Worm (Caenorhabditis elegans) whole organism, L4 larva: Measurements from ENCODE around the gene vps-15.

ENCODE experiments used
- F49E8.2 ChIP-seq: sonication (generic microtip); optimal IDR thresholded peaks from 2 replicates; lab custom pipeline; 2016; ENCODE audit warnings: missing compliant biosample characterization, mild to moderate bottlenecking, missing genetic modification characterization, borderline replicate concordance
- Y48G9A.11 ChIP-seq: fragments of 200-800 bp; sonication (Bioruptor generic); IDR thresholded peaks from 2 replicates; pipeline ENCODE4 v1.3.6; 2022; ENCODE audit warnings: missing genetic modification reagents, missing genetic modification characterization, missing compliant biosample characterization
- ceh-32 ChIP-seq: sonication (generic microtip); optimal IDR thresholded peaks from 2 replicates; lab custom pipeline; 2016; ENCODE audit warnings: mild to moderate bottlenecking, missing genetic modification characterization, missing compliant biosample characterization; ENCODE audit not compliant: poor library complexity
- daf-16 ChIP-seq, 3 experiments: sonication (generic microtip); optimal IDR thresholded peaks; 2 replicates each; lab custom pipeline; 2016 to 2017; ENCODE audit warnings: missing genetic modification characterization in 3 of 3, missing genetic modification reagents in 3 of 3, mild to moderate bottlenecking in 2 of 3, missing compliant biosample characterization in 2 of 3, missing biosample characterization in 1 of 3, moderate library complexity in 1 of 3
- dmd-6 ChIP-seq: fragments of 200-800 bp; sonication (Bioruptor generic); IDR thresholded peaks from 2 replicates; pipeline ENCODE4 v1.3.6; 2022; ENCODE audit warnings: missing genetic modification reagents, missing genetic modification characterization, missing compliant biosample characterization
- dmd-9 ChIP-seq: fragments of 200-800 bp; sonication (Bioruptor generic); IDR thresholded peaks from 2 replicates; pipeline ENCODE4 v1.3.6; 2022; ENCODE audit warnings: missing genetic modification reagents, missing genetic modification characterization, missing compliant biosample characterization
- fkh-10 ChIP-seq: fragments of 150-350 bp; optimal IDR thresholded peaks from 2 replicates; lab custom pipeline; 2014; ENCODE audit warnings: missing biosample characterization, missing genetic modification reagents, missing genetic modification characterization
- lin-38 ChIP-seq: fragments of 200-800 bp; sonication (Bioruptor generic); IDR thresholded peaks from 2 replicates; pipeline ENCODE4 v1.3.6; 2022; ENCODE audit warnings: missing genetic modification reagents, missing genetic modification characterization, missing compliant biosample characterization
- mes-2 ChIP-seq: sonication (generic microtip); optimal IDR thresholded peaks from 2 replicates; lab custom pipeline; 2016; ENCODE audit warnings: missing genotype, mild to moderate bottlenecking, missing genetic modification characterization, missing compliant biosample characterization; ENCODE audit not compliant: poor library complexity, severe bottlenecking
- tag-97 ChIP-seq: fragments of 200-800 bp; sonication (Bioruptor generic); IDR thresholded peaks from 2 replicates; pipeline ENCODE4 v1.3.6; 2022; ENCODE audit warnings: missing genetic modification characterization, missing compliant biosample characterization
- unc-130 ChIP-seq: sonication (generic microtip); optimal IDR thresholded peaks from 2 replicates; lab custom pipeline; 2016; ENCODE audit warnings: missing genetic modification reagents, missing genetic modification characterization, missing compliant biosample characterization
- unc-62 ChIP-seq, 3 experiments: fragments of 150-350 bp in 1 of 3; sonication (generic microtip); optimal IDR thresholded peaks in 2 of 3; peaks in 1 of 3; 1 replicate in 1 of 3; 2 replicates in 2 of 3; lab custom pipeline; 2014 to 2017; ENCODE audit warnings: missing biosample characterization in 3 of 3, missing genetic modification characterization in 3 of 3, missing genetic modification reagents in 3 of 3, missing genotype in 1 of 3

Gene vps-15

DNA sequence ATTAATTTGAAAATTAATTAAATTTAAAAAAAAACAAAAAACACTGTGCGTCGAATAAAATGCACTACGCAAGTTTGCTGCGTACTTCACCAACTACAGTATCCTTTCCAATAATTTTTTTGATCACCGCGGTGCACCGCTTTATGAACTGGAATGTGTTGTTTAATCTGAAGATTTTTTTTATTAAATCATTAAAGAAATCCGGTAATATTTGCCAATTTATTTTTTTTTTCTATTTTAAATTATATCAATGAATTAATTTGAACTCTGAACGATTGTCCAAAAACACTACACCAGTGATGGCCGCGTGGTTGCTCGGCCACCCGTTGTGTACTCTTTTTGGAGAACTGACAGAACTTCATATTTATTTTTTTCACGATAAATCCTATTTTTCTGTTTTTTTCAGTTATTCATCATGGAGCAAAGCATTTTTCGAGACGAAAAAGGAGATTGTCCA is 55.0 kb downstream of the vps-15 start, which contains the start of gene K12D12.5:
Gene K12D12.5 (plus strand): TSS at position 407 of the 457 bp plus-strand sequence.
- TF ChIP-seq unc-130 (GFP tag; lab: Kevin White, UChicago): peak; percentile 93
- peak; percentile 58 for TF ChIP-seq Y48G9A.11 (GFP tag; lab: Robert Waterston, UW)
- no peak for TF ChIP-seq unc-62 (GFP tag; optimal IDR thresholded peaks at IDR 0.05 in 1 of 2; lab: Kevin White, UChicago)
- no peak for TF ChIP-seq unc-62 (tag; optimal IDR thresholded peaks at IDR 0.05; lab: Kevin White, UChicago)
- peak; percentile 34; the same call in 1 of the 2 replicates for TF ChIP-seq dmd-6 (GFP tag; lab: Robert Waterston, UW)
- no peak for TF ChIP-seq ceh-32 (tag; lab: Kevin White, UChicago)
- 0 out of 2 replicates have a peak, but pooled peaks have one; percentile 21 for TF ChIP-seq dmd-9 (GFP tag; lab: Robert Waterston, UW)
- TF ChIP-seq tag-97: no peak
- TF ChIP-seq mes-2 (tag; lab: Kevin White, UChicago): peak; percentile 80
- peak; percentile 42 for TF ChIP-seq F49E8.2
- 0 out of 2 replicates have a peak, but pooled peaks have one; percentile 27 for TF ChIP-seq lin-38 (GFP tag; lab: Robert Waterston, UW)

DNA sequence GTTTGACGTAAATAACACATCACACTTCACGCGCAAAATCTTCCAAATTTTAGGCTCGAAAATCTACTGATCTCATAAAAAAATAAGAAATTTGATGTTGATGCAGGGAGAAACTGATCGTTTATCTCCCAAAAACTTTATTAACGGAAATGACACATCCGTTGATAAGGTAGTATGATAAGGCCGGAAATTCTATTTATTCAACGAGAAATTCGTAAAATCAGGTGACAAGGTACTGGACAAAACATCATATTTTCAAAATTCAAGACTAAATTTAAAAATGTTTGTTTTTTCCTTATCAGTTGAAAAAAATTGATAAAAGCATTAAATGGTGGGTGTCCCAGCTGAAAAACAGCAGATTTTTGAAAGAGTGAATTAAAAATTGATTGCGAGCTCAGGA is 55.8 kb downstream of the vps-15 start:
- TF ChIP-seq fkh-10 (no peak), daf-16 (GFP tag; optimal IDR thresholded peaks at IDR 0.05; lab: Kevin White, UChicago) (no peak), daf-16 (tag; optimal IDR thresholded peaks at IDR 0.05; lab: Kevin White, UChicago) (peak; percentile 49)
